Fruit fly (Drosophila melanogaster): ENCODE results near the gene Pdxk.

- TF ChIP-seq CG32264 (GFP tag; optimal IDR thresholded peaks at IDR 0.05) (peak; percentile 99), Abd-B (GFP tag; optimal IDR thresholded peaks at IDR 0.05) (no peak), rgr (GFP tag; optimal IDR thresholded peaks at IDR 0.05) (peak; percentile 100), psq (GFP tag; optimal IDR thresholded peaks at IDR 0.05) (peak; percentile 100), h (GFP tag; optimal IDR thresholded peaks at IDR 0.05) (peak; percentile 100), br (GFP tag; optimal IDR thresholded peaks at IDR 0.05) (peak; percentile 100), foxo (GFP tag; optimal IDR thresholded peaks at IDR 0.05) (peak; percentile 97 to 100), brk (GFP tag; optimal IDR thresholded peaks at IDR 0.05) (peak; percentile 98), pan (optimal IDR thresholded peaks at IDR 0.05) (no peak), ey (GFP tag; optimal IDR thresholded peaks at IDR 0.05) (peak; percentile 99), Hr78 (GFP tag; optimal IDR thresholded peaks at IDR 0.05) (no peak), tai (GFP tag; optimal IDR thresholded peaks at IDR 0.05) (peak; percentile 96), sage (GFP tag; optimal IDR thresholded peaks at IDR 0.05) (peak; percentile 99), lola (GFP tag; optimal IDR thresholded peaks at IDR 0.05) (no peak)
Observed at dm6 chr3L:9383345-9384075, 23.4 kb downstream of the Pdxk start, which contains the start of gene Hsp27.

Data from whole organism, wandering third instar larva.